Worm (Caenorhabditis elegans) whole organism, L4/young adult: ENCODE results near the gene Y73B6A.1.

Source experiments
- dao-5 ChIP-seq: sonication (generic microtip); optimal IDR thresholded peaks from 2 replicates; lab custom pipeline; 2016; ENCODE audit warnings: missing genotype, missing genetic modification characterization, moderate library complexity, missing compliant biosample characterization
- him-1 ChIP-seq: sonication (generic microtip); optimal IDR thresholded peaks from 2 replicates; lab custom pipeline; 2016; ENCODE audit warnings: missing genotype, missing genetic modification reagents, missing genetic modification characterization, missing compliant biosample characterization

ce11 chrIV:6634789-6635188 lies 33.0 kb downstream of the Y73B6A.1 start, which contains the start of gene metl-13:
- no peak for TF ChIP-seq dao-5
- no peak for TF ChIP-seq him-1 (tag; lab: Kevin White, UChicago)
